ENCODE assay signal across 1 fruit fly cellular context in genomic region chrX:16967415-16967814, dm6.
TF ChIP-seq lines count a peak whose summit lies in the region.

No protein-coding gene starts in this region.

TF ChIP-seq in whole organism, embryonic, 481 proteins besides CTCF, POLR2A, EP300 and RAD21 (continued from another document):
- TF ChIP-seq sc (optimal IDR thresholded peaks at IDR 0.05; lab: Kevin White, UChicago) (no peak), sc (GFP tag; optimal IDR thresholded peaks at IDR 0.05; lab: Kevin White, UChicago) (peak; percentile 21), CG3065 (GFP tag; optimal IDR thresholded peaks at IDR 0.05; lab: Kevin White, UChicago) (no peak), Optix (GFP tag; IDR thresholded peaks at IDR 0.05; lab: Robert Waterston, UW) (no peak), CG30020 (tag; optimal IDR thresholded peaks at IDR 0.05; lab: Kevin White, UChicago) (no peak), aop (GFP tag; IDR thresholded peaks at IDR 0.05; lab: Robert Waterston, UW) (no peak), CG13894 (tag; optimal IDR thresholded peaks at IDR 0.05; lab: Kevin White, UChicago) (no peak), HLH54F (GFP tag; optimal IDR thresholded peaks at IDR 0.05; lab: Kevin White, UChicago) (no peak), knrl (GFP tag; IDR thresholded peaks at IDR 0.05; lab: Robert Waterston, UW; ENCODE audit: partially characterized antibody) (no peak), CG7271 (tag; optimal IDR thresholded peaks at IDR 0.05; lab: Kevin White, UChicago) (no peak), CG4360 (GFP tag; IDR thresholded peaks at IDR 0.05; lab: Robert Waterston, UW) (no peak), CG10979 (tag; optimal IDR thresholded peaks at IDR 0.05; lab: Kevin White, UChicago) (peak; percentile 66), CG11456 (GFP tag; IDR thresholded peaks at IDR 0.05; lab: Robert Waterston, UW) (peak; percentile 43; the same call in 1 of the 3 replicates), CG1529 (GFP tag; optimal IDR thresholded peaks at IDR 0.05; lab: Kevin White, UChicago) (peak; percentile 32), ind (GFP tag; optimal IDR thresholded peaks at IDR 0.05; lab: Kevin White, UChicago) (no peak), CG6254 (GFP tag; optimal IDR thresholded peaks at IDR 0.05; lab: Kevin White, UChicago) (peak; percentile 60), E2f1 (GFP tag; IDR thresholded peaks at IDR 0.05; lab: Robert Waterston, UW) (no peak), ssp (GFP tag; IDR thresholded peaks at IDR 0.05; lab: Robert Waterston, UW) (0 out of 2 replicates have a peak, but pooled peaks have one; percentile 8), CG7372 (GFP tag; IDR thresholded peaks at IDR 0.05; lab: Robert Waterston, UW) (peak; percentile 35; the same call in 1 of the 2 replicates), CG4617 (GFP tag; optimal IDR thresholded peaks at IDR 0.05; lab: Kevin White, UChicago; ENCODE audit: borderline replicate concordance) (no peak), Aef1 (GFP tag; IDR thresholded peaks at IDR 0.05; lab: Robert Waterston, UW) (no peak), CG12769 (tag; optimal IDR thresholded peaks at IDR 0.05; lab: Kevin White, UChicago) (no peak), CG9797 (GFP tag; optimal IDR thresholded peaks at IDR 0.05; lab: Kevin White, UChicago) (peak; percentile 9), Antp (GFP tag; optimal IDR thresholded peaks at IDR 0.05; lab: Kevin White, UChicago) (peak; percentile 47), CG10565 (GFP tag; optimal IDR thresholded peaks at IDR 0.05; lab: Kevin White, UChicago) (no peak), CG12659 (GFP tag; optimal IDR thresholded peaks at IDR 0.05; lab: Kevin White, UChicago) (peak; percentile 6), CG8388 (GFP tag; optimal IDR thresholded peaks at IDR 0.05; lab: Kevin White, UChicago) (no peak), ken (GFP tag; IDR thresholded peaks at IDR 0.05; lab: Robert Waterston, UW) (peak; percentile 56; the same call in 1 of the 3 replicates), run (tag; optimal IDR thresholded peaks at IDR 0.05; lab: Kevin White, UChicago) (no peak), CG12236 (GFP tag; optimal IDR thresholded peaks at IDR 0.05; lab: Kevin White, UChicago) (no peak), CG30403 (GFP tag; optimal IDR thresholded peaks at IDR 0.05; lab: Kevin White, UChicago) (no peak), Nf-YB (GFP tag; optimal IDR thresholded peaks at IDR 0.05; lab: Kevin White, UChicago) (no peak), chinmo (GFP tag; IDR thresholded peaks at IDR 0.05; lab: Robert Waterston, UW; ENCODE audit: partially characterized antibody) (no peak), CG12942 (GFP tag; optimal IDR thresholded peaks at IDR 0.05; lab: Kevin White, UChicago) (no peak), CG16779 (GFP tag; IDR thresholded peaks at IDR 0.05; lab: Robert Waterston, UW) (no peak), dm (GFP tag; optimal IDR thresholded peaks at IDR 0.05; lab: Kevin White, UChicago) (peak; percentile 17), Sry-β (GFP tag; optimal IDR thresholded peaks at IDR 0.05; lab: Kevin White, UChicago) (no peak), salm (tag; optimal IDR thresholded peaks at IDR 0.05; lab: Kevin White, UChicago) (no peak), CG2678 (tag; optimal IDR thresholded peaks at IDR 0.05; lab: Kevin White, UChicago) (no peak), Sin3A (optimal IDR thresholded peaks at IDR 0.05; lab: Kevin White, UChicago) (no peak), CG4328 (GFP tag; optimal IDR thresholded peaks at IDR 0.05; lab: Kevin White, UChicago) (no peak), CG16815 (GFP tag; optimal IDR thresholded peaks at IDR 0.05; lab: Kevin White, UChicago) (peak; percentile 57), repo (GFP tag; optimal IDR thresholded peaks at IDR 0.05; lab: Kevin White, UChicago) (peak; percentile 28), fd64A (GFP tag; optimal IDR thresholded peaks at IDR 0.05; lab: Kevin White, UChicago) (no peak), CG31388 (GFP tag; optimal IDR thresholded peaks at IDR 0.05; lab: Kevin White, UChicago) (no peak), CG11398 (GFP tag; optimal IDR thresholded peaks at IDR 0.05; lab: Kevin White, UChicago) (no peak), HHEX (GFP tag; optimal IDR thresholded peaks at IDR 0.05; lab: Kevin White, UChicago) (peak; percentile 29), D19B (GFP tag; optimal IDR thresholded peaks at IDR 0.05; lab: Kevin White, UChicago) (no peak), tap (tag; optimal IDR thresholded peaks at IDR 0.05; lab: Kevin White, UChicago) (no peak), CG8924 (tag; optimal IDR thresholded peaks at IDR 0.05; lab: Kevin White, UChicago) (peak; percentile 18), Neu2 (GFP tag; optimal IDR thresholded peaks at IDR 0.05; lab: Kevin White, UChicago; ENCODE audit: borderline replicate concordance) (peak; percentile 37), Hand (GFP tag; optimal IDR thresholded peaks at IDR 0.05; lab: Kevin White, UChicago) (no peak), zen2 (GFP tag; IDR thresholded peaks at IDR 0.05; lab: Robert Waterston, UW; ENCODE audit: partially characterized antibody) (no peak), CG8089 (GFP tag; optimal IDR thresholded peaks at IDR 0.05; lab: Kevin White, UChicago) (no peak), p53 (GFP tag; optimal IDR thresholded peaks at IDR 0.05; lab: Kevin White, UChicago) (no peak), fd102C (GFP tag; optimal IDR thresholded peaks at IDR 0.05; lab: Kevin White, UChicago) (no peak), CG17328 (GFP tag; IDR thresholded peaks at IDR 0.05; lab: Robert Waterston, UW) (peak; percentile 63), CG31441 (GFP tag; IDR thresholded peaks at IDR 0.05; lab: Robert Waterston, UW) (no peak), Opbp (GFP tag; IDR thresholded peaks at IDR 0.05; lab: Robert Waterston, UW; ENCODE audit: partially characterized antibody) (no peak), MESR4 (GFP tag; optimal IDR thresholded peaks at IDR 0.05; lab: Kevin White, UChicago) (no peak), CG2875 (GFP tag; optimal IDR thresholded peaks at IDR 0.05; lab: Kevin White, UChicago) (peak; percentile 38), gce (GFP tag; IDR thresholded peaks at IDR 0.05; lab: Robert Waterston, UW) (no peak), Trl (optimal IDR thresholded peaks at IDR 0.05; lab: Kevin White, UChicago) (peak in 1 of 2 experiments; percentile 16), Trl (GFP tag; optimal IDR thresholded peaks at IDR 0.05; lab: Kevin White, UChicago) (peak; percentile 47), CG33557 (GFP tag; optimal IDR thresholded peaks at IDR 0.05; lab: Kevin White, UChicago) (peak; percentile 67), CG2889 (GFP tag; IDR thresholded peaks at IDR 0.05; lab: Robert Waterston, UW) (no peak), stwl (tag; optimal IDR thresholded peaks at IDR 0.05; lab: Kevin White, UChicago) (peak; percentile 56), sima (GFP tag; optimal IDR thresholded peaks at IDR 0.05; lab: Kevin White, UChicago) (no peak), zfh2 (GFP tag; optimal IDR thresholded peaks at IDR 0.05; lab: Kevin White, UChicago) (no peak), CG3847 (GFP tag; IDR thresholded peaks at IDR 0.05; lab: Robert Waterston, UW) (0 out of 2 replicates have a peak, but pooled peaks have one; percentile 18), danr (GFP tag; IDR thresholded peaks at IDR 0.05; lab: Robert Waterston, UW) (no peak), CoRest (tag; optimal IDR thresholded peaks at IDR 0.05; lab: Kevin White, UChicago) (peak; percentile 11), cato (GFP tag; optimal IDR thresholded peaks at IDR 0.05; lab: Kevin White, UChicago; ENCODE audit: borderline replicate concordance) (no peak), grau (tag; optimal IDR thresholded peaks at IDR 0.05; lab: Kevin White, UChicago) (peak; percentile 7), hth (optimal IDR thresholded peaks at IDR 0.05; lab: Kevin White, UChicago) (no peak), bab2 (GFP tag; optimal IDR thresholded peaks at IDR 0.05; lab: Kevin White, UChicago) (peak; percentile 5), Fer2 (tag; optimal IDR thresholded peaks at IDR 0.05; lab: Kevin White, UChicago) (no peak), CG34422 (GFP tag; IDR thresholded peaks at IDR 0.05; lab: Robert Waterston, UW) (0 out of 3 replicates have a peak, but pooled peaks have one; percentile 44), CG14710 (tag; optimal IDR thresholded peaks at IDR 0.05; lab: Kevin White, UChicago) (peak; percentile 41), CG4730 (GFP tag; IDR thresholded peaks at IDR 0.05; lab: Robert Waterston, UW) (no peak; the same call in 1 of the 2 replicates), PHDP (tag; optimal IDR thresholded peaks at IDR 0.05; lab: Kevin White, UChicago) (no peak), Nf-YA (GFP tag; IDR thresholded peaks at IDR 0.05; lab: Robert Waterston, UW) (no peak), gro (GFP tag; optimal IDR thresholded peaks at IDR 0.05; lab: Kevin White, UChicago) (no peak), stc (GFP tag; IDR thresholded peaks at IDR 0.05; lab: Robert Waterston, UW) (no peak), nerfin-2 (GFP tag; IDR thresholded peaks at IDR 0.05; lab: Robert Waterston, UW; ENCODE audit: partially characterized antibody) (no peak), slou (GFP tag; optimal IDR thresholded peaks at IDR 0.05; lab: Kevin White, UChicago) (no peak), NfI (GFP tag; optimal IDR thresholded peaks at IDR 0.05; lab: Kevin White, UChicago) (no peak), CG6683 (GFP tag; optimal IDR thresholded peaks at IDR 0.05; lab: Kevin White, UChicago) (no peak), Hr51 (GFP tag; optimal IDR thresholded peaks at IDR 0.05; lab: Kevin White, UChicago) (peak in 1 of 2 experiments; percentile 25), CG12219 (GFP tag; optimal IDR thresholded peaks at IDR 0.05; lab: Kevin White, UChicago) (no peak), hbn (GFP tag; IDR thresholded peaks at IDR 0.05; lab: Robert Waterston, UW; ENCODE audit: partially characterized antibody) (no peak), vvl (GFP tag; IDR thresholded peaks at IDR 0.05; lab: Robert Waterston, UW) (peak; percentile 50; the same call in 1 of the 2 replicates), CG9727 (GFP tag; optimal IDR thresholded peaks at IDR 0.05; lab: Kevin White, UChicago) (peak; percentile 67), gt (GFP tag; IDR thresholded peaks at IDR 0.05; lab: Robert Waterston, UW) (no peak), lov (optimal IDR thresholded peaks at IDR 0.05; lab: Kevin White, UChicago) (no peak), lov (GFP tag; IDR thresholded peaks at IDR 0.05; lab: Robert Waterston, UW) (peak; percentile 66; the same call in 1 of the 3 replicates), Fer1 (GFP tag; optimal IDR thresholded peaks at IDR 0.05; lab: Kevin White, UChicago) (no peak), CG10321 (GFP tag; IDR thresholded peaks at IDR 0.05; lab: Robert Waterston, UW) (no peak), Dbx (GFP tag; IDR thresholded peaks at IDR 0.05; lab: Robert Waterston, UW) (no peak), nau (GFP tag; optimal IDR thresholded peaks at IDR 0.05; lab: Kevin White, UChicago) (no peak), luna (GFP tag; optimal IDR thresholded peaks at IDR 0.05; lab: Kevin White, UChicago) (no peak), CG18011 (GFP tag; optimal IDR thresholded peaks at IDR 0.05; lab: Kevin White, UChicago) (no peak), CG33213 (GFP tag; optimal IDR thresholded peaks at IDR 0.05; lab: Kevin White, UChicago) (peak; percentile 9), dmrt99B (tag; optimal IDR thresholded peaks at IDR 0.05; lab: Kevin White, UChicago) (no peak), h (optimal IDR thresholded peaks at IDR 0.05; lab: Kevin White, UChicago) (peak; percentile 48), gfzf (GFP tag; optimal IDR thresholded peaks at IDR 0.05; lab: Kevin White, UChicago) (no peak), ap (GFP tag; IDR thresholded peaks at IDR 0.05; lab: Robert Waterston, UW) (no peak), CG31365 (tag; optimal IDR thresholded peaks at IDR 0.05; lab: Kevin White, UChicago) (no peak), CG17912 (GFP tag; optimal IDR thresholded peaks at IDR 0.05; lab: Kevin White, UChicago) (no peak), CkIIα-i1 (GFP tag; IDR thresholded peaks at IDR 0.05; lab: Robert Waterston, UW) (no peak), kni (GFP tag; optimal IDR thresholded peaks at IDR 0.05; lab: Kevin White, UChicago) (no peak), CG17612 (GFP tag; IDR thresholded peaks at IDR 0.05; lab: Robert Waterston, UW) (no peak), HLHmδ (GFP tag; optimal IDR thresholded peaks at IDR 0.05; lab: Kevin White, UChicago) (peak; percentile 75), gsb (GFP tag; IDR thresholded peaks at IDR 0.05; lab: Robert Waterston, UW) (no peak), CG1233 (GFP tag; optimal IDR thresholded peaks at IDR 0.05; lab: Kevin White, UChicago) (peak; percentile 39), lilli (GFP tag; optimal IDR thresholded peaks at IDR 0.05; lab: Kevin White, UChicago) (no peak), jing (GFP tag; optimal IDR thresholded peaks at IDR 0.05; lab: Kevin White, UChicago) (no peak), ac (GFP tag; optimal IDR thresholded peaks at IDR 0.05; lab: Kevin White, UChicago) (peak; percentile 42), CG6765 (GFP tag; optimal IDR thresholded peaks at IDR 0.05; lab: Kevin White, UChicago) (no peak)
